Fruit fly (Drosophila melanogaster) whole organism: ENCODE data around the gene PolG2.

Experiments used
- CG8478 ChIP-seq: fragments of >200 bp; optimal IDR thresholded peaks from 2 replicates; lab custom pipeline; 2018; ENCODE audit warnings: inconsistent platforms
- Dll ChIP-seq: fragments of >200 bp; optimal IDR thresholded peaks from 2 replicates; lab custom pipeline; 2017
- EcR ChIP-seq, 2 experiments: fragments of >200 bp; optimal IDR thresholded peaks; 2 replicates each; lab custom pipeline; 2017; ENCODE audit warnings: missing biosample characterization in 2 of 2, missing genetic modification characterization in 2 of 2, missing genetic modification reagents in 2 of 2
- pan ChIP-seq: fragments of >200 bp; optimal IDR thresholded peaks from 2 replicates; lab custom pipeline; 2017
- psq ChIP-seq: fragments of >200 bp; optimal IDR thresholded peaks from 2 replicates; lab custom pipeline; 2017
- usp ChIP-seq: fragments of >200 bp; optimal IDR thresholded peaks from 2 replicates; lab custom pipeline; 2017; ENCODE audit warnings: missing biosample characterization, missing genetic modification characterization, mixed read lengths

Gene PolG2

DNA sequence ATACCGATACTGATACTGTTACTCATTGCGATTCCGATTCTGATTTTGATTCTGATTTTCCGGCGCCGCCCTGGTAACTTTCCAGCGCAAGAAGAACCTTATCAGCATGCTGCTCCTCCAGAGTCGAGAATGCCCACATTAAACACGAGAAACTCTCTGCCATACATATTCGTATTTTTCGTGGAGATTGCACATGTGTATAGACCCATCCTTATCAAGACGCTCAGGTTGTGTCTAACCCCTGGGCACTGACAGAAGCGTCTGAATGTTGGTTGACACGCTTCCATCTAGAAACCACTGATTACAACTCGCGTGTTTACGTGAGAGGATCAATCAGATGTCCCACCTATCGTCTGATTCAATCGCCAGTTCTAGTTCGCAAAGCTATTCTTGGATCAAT lies 27.7 kb downstream of the PolG2 start:
- no peak for TF ChIP-seq psq (lab: Kevin White, UChicago)
- TF ChIP-seq pan (lab: Kevin White, UChicago), result no peak
- no peak for TF ChIP-seq usp
- TF ChIP-seq Dll (lab: Kevin White, UChicago), result no peak
- no peak for TF ChIP-seq CG8478
- TF ChIP-seq EcR (GFP tag; optimal IDR thresholded peaks at IDR 0.05; lab: Kevin White, UChicago), result no peak

DNA sequence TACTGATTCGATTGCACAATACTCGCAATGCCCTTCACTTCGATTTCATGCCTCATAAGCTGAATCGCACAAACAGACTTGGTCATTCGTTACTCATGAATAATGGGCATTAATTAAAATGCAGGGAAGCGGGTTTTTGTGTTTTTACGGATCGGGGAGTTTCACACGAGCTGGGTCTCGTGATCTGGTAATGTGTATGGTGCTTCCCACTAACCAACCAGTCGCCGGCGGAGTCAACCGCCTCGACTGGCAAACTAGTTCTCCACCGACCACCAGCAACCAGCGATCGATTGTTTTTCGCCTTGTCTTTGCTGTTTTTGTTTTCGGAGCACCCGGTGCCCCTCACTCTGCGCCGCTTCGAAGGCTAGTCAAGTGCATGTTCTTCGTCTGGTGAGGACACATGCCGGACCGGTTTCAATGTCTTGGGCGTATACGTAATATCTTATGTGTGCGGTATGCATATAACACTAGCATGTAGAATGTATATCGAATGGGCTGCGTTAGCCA lies 28.3 kb downstream of the PolG2 start:
- TF ChIP-seq CG8478, result no peak
- no peak for TF ChIP-seq psq (lab: Kevin White, UChicago)
- no peak for TF ChIP-seq pan (lab: Kevin White, UChicago)
- TF ChIP-seq EcR (GFP tag; optimal IDR thresholded peaks at IDR 0.05; lab: Kevin White, UChicago), result no peak
- no peak for TF ChIP-seq usp
- no peak for TF ChIP-seq Dll (lab: Kevin White, UChicago)

DNA sequence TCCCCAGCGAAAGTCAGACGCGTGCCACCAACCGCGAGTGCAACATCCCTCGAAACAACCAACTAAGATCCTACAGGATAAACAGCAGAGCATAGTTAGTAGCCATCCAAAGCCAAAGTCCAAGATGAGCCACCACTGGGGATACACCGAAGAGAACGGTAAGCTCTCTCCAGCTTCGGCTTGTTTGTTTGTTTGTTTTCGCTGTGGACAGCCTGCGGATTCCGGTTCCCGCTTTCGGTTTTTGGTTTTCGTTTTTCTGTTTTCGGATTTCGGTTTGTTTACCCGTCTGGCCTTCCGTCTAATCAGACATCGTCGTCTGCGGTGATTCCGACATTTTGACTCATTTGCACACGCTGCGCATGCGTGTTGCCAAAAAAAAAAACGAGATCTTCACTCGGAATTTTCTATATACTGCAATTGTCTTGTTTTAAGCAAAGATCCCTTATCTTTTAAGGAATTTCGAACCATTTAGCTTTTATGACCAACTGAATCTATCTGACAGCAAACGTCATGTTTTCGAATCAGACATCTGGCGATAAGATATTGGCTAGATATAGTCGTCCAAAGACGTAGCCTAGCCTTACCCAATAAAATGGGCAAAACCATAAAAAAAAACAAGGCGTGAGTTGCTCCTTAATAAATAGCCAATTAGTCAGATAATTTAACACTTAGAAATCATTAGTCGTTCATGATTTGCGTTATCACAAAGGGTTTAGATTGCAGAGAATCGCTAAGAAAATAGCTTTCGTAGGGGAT lies 28.9 kb downstream of the PolG2 start:
- TF ChIP-seq usp (no peak), psq (lab: Kevin White, UChicago) (no peak), EcR (GFP tag; optimal IDR thresholded peaks at IDR 0.05; lab: Kevin White, UChicago) (no peak), pan (lab: Kevin White, UChicago) (no peak), CG8478 (no peak), Dll (lab: Kevin White, UChicago) (no peak)

DNA sequence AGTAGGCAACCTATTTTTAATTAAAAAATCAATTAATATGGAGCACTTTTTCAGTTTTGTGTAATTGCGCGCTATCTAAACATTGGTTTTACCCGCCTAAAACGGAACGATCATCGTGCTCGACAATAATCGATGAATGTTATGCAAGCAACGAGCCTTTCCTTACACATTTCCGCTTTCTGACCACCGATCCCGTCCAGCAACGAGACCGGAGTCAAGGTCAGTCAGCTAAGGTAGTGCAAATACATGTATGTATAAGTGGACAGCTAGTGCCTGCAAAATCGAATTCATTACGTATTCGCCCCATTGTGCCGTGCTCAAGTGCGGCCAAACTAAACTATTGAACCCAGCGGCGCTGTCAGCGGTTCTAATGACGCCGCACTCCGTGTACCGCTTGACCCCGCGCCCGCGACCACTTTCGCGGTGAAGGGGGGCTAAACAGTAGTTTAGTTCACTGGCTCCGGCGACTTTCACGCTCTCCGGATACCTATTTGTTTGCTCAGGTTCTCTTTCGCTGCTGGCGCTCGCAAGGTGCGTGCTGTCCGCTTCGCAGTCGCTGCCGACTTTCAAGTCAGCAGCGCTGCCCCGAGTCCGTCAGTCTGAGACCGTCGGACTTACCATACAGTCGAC lies 29.8 kb downstream of the PolG2 start, which contains the start of gene CAH1:
Gene CAH1, plus strand, starts transcription at position 595 of the 630 bp plus-strand sequence.
- TF ChIP-seq usp, result no peak
- TF ChIP-seq CG8478, result no peak
- TF ChIP-seq EcR (GFP tag; optimal IDR thresholded peaks at IDR 0.05; lab: Kevin White, UChicago), result no peak

DNA sequence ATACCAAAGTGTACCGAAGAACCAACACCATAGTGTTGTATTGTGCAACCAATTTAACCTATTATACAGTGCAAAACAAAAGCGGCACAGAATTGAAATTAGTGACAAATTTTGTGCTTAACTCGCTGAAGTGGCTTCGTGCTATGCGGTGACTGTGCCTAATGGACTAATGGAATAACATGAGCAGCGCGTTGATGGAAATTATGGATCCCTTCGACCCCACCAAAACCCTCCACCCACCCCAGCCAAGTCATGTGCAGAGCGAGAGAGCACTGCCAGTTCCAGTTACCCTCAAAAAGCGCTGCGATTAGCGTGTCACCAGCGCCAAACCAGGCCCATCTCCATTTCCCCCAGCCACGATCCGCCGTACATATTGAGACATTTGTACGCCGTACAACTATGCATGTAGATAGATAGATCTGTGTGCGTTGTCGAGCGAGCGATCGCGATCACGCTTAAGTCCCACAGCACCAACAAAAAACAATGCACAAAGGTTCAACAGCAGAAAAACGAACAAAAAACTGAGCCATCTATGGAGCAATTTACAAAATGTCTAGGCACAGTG lies 30.7 kb downstream of the PolG2 start:
- TF ChIP-seq pan (lab: Kevin White, UChicago) (no peak), CG8478 (no peak), Dll (lab: Kevin White, UChicago) (no peak), usp (no peak)

DNA sequence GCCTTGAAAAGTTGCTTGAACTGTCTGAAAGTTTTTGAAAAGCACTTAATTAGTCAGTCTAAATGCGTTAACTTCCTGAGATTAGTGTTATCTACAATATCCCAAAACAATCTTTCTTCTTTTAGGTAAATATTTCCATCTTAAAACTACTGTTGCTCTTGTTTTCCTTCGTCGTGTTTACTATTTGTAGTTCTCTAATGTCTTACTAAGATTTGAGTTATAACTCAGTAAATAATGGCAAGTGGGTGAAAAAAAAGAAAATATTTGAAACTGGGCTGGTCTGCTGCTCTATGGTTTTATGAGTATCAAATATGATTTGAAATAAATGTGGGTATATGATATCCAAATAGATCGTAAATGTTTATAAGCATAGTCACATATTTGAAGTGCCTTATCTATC lies 31.7 kb downstream of the PolG2 start:
- TF ChIP-seq EcR (GFP tag; optimal IDR thresholded peaks at IDR 0.05; lab: Kevin White, UChicago) (no peak), usp (no peak), pan (lab: Kevin White, UChicago) (no peak), Dll (lab: Kevin White, UChicago) (no peak), CG8478 (no peak), psq (lab: Kevin White, UChicago) (no peak)

DNA sequence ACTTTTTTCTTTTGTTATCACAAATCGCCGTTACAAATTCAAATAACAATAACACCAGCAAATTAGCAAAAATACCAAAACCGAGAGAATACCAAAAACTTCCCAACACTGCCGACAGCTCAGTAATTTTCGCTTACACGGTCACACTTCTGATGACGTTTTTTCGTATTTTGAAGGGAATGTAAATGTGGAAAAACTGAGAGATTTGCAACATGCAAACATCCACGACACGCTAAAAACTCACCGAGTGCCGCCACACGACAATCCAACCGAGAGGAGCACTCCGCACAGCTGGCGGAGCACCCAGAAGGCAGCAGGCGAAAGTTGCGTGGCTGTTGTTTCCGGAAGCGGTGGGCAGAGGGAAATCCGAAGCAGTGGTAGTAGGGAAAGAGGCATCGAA lies 39.5 kb downstream of the PolG2 start, which contains the start of gene Sec71:
Gene Sec71, plus strand, starts transcription at position 117 of the 400 bp plus-strand sequence.
- TF ChIP-seq EcR (GFP tag; optimal IDR thresholded peaks at IDR 0.05; lab: Kevin White, UChicago), result no peak
- TF ChIP-seq psq (lab: Kevin White, UChicago), result no peak
- TF ChIP-seq pan (lab: Kevin White, UChicago), result no peak
- no peak for TF ChIP-seq CG8478
- TF ChIP-seq Dll (lab: Kevin White, UChicago), result no peak
- TF ChIP-seq usp, result no peak

DNA sequence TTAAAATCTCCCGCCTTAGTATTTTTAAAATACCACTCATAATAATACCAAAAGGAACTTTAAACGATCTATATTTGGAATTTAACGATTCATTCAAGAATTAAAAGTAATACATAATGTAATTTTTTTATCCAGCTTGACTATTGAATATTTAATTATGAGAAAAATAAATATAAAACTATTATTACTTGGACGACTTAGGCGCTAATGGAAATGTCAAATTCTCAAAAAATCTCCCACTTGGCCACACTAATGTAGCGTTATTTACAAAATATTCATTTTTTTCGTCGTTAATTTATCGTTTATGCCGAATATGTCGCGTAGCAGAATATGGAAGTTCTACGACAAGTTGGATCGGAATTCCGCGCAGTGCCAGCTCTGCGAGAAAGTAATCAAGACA lies 42.2 kb downstream of the PolG2 start, which contains the start of gene CG16863:
Gene CG16863, plus strand, starts transcription at position 245 of the 400 bp plus-strand sequence.
- no peak for TF ChIP-seq usp
- TF ChIP-seq pan (lab: Kevin White, UChicago), result no peak
- TF ChIP-seq psq (lab: Kevin White, UChicago), result no peak
- no peak for TF ChIP-seq Dll (lab: Kevin White, UChicago)
- no peak for TF ChIP-seq EcR (GFP tag; optimal IDR thresholded peaks at IDR 0.05; lab: Kevin White, UChicago)

DNA sequence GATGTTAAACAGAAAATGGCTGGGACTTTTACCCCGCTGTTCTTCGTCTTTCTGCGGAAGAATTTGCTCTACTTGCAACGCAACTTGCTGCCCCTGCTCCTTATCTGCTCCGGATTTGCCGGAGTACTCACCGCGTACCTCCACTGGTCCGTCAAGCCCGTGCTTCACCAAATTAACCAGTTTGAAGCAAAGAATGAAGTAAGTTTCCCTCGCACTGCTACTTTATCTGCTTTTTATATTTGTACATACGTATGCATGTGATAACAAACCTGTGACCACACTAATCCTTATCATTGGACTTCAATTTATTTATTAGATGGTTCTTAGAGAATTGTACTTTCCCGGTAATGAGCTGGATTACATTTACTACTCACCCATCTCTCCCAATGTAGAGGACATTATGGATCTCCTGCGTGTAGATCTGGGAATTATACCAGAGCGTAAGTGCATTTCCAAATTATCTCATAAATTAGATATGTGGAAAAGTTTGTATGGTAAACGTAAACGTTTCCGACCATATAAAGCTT lies 48.7 kb downstream of the PolG2 start, which contains the start of gene CG16890:
Gene CG16890, minus strand, starts transcription at position 184 of the 527 bp plus-strand sequence.
- TF ChIP-seq usp (no peak), Dll (lab: Kevin White, UChicago) (no peak), EcR (GFP tag; optimal IDR thresholded peaks at IDR 0.05; lab: Kevin White, UChicago) (no peak), CG8478 (no peak), psq (lab: Kevin White, UChicago) (no peak), pan (lab: Kevin White, UChicago) (no peak)

DNA sequence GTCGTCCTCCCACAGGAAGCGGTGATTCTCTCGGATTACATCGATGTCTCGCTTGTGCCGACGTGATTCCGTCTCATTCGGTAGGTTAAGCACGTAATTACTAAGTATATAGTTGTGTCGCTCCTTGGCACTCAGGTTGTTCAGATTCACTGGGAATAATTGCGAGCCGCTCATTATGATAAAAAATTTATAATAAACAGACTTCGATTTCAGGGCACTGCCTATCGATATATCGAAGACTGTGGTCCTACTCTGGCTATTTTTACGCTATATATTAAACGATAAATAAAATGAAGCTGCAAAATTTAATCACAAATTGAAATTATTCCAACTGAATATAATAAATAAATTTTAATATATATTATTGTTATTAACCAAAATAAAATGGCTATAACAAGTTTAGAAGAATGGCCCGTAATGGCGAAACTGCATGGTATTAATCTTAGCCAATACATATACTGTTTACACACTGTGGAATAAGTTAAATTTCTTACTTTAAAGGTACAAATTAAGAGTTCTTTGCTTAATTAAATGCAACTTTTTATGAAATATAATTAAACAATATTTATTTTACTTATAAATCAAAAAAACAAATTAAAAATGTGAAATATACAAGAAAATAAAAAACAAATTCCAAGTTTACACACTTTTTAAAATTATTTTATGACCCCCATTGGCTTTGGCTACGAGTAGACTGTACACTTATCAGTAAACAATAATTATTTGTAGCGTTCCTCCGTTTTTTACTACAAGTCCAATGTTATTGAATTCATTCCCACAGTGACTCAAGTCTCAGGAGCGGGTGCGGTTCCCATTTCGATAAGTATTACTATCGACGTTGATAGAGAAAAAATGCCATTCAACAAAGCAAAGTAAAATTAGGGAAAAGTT lies 49.4 kb downstream of the PolG2 start, which contains the start of gene Eato:
Gene Eato, plus strand, starts transcription at position 821 of the 891 bp plus-strand sequence.
- TF ChIP-seq psq (lab: Kevin White, UChicago) (no peak), usp (no peak)
